Fruit fly (Drosophila melanogaster): ENCODE measurements around the gene CG31076.

The CG31076 gene

dm6 chr3R:26994532-26994931, 4.9 kb upstream of the CG31076 start, which contains the start of gene TwdlC:
Gene TwdlC (plus strand): TSS chr3R:26994832.
- TF ChIP-seq CG8478 (optimal IDR thresholded peaks at IDR 0.05), result no peak
- TF ChIP-seq pan (optimal IDR thresholded peaks at IDR 0.05), result no peak
- TF ChIP-seq Dll (optimal IDR thresholded peaks at IDR 0.05), result no peak
- TF ChIP-seq usp (GFP tag; optimal IDR thresholded peaks at IDR 0.05), result no peak
- TF ChIP-seq EcR (GFP tag; optimal IDR thresholded peaks at IDR 0.05), result no peak
- no peak for TF ChIP-seq psq (optimal IDR thresholded peaks at IDR 0.05)

DNA sequence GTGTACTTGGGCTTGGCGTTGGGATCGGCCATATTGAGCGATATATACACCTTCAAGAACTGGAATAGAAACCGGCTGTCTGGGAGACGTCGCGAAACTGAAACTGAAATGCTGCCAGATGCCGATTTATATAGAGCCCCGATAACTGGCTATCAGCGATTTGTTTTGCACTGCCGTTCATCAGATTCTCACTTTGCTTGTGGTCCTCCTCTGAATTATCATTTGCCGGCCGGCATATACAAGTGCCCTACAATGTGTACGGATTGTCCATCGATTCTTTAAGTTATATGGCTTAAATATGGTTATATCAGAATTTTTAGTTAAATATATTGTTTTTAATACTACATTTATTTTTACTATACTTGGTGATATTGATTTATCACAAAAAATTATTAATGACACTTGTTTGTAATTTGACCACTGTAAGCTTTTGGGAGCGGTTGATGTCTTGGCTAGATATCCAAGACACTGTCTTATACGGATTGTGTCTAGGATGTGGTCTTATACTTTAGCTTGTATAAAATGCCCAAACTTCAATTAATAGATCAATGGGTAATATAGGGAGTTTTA, 1.2 kb downstream of the CG31076 start, which contains the start of gene CG31075:
Gene CG31075, minus strand, starts transcription at position 106 of the 570 bp plus-strand sequence.
- TF ChIP-seq pan (optimal IDR thresholded peaks at IDR 0.05) (no peak), Dll (optimal IDR thresholded peaks at IDR 0.05) (no peak), EcR (GFP tag; optimal IDR thresholded peaks at IDR 0.05) (no peak), psq (optimal IDR thresholded peaks at IDR 0.05) (peak; percentile 41), CG8478 (optimal IDR thresholded peaks at IDR 0.05) (no peak)

- no peak for TF ChIP-seq EcR (GFP tag; optimal IDR thresholded peaks at IDR 0.05)
- TF ChIP-seq usp (GFP tag; optimal IDR thresholded peaks at IDR 0.05), result no peak
- no peak for TF ChIP-seq pan (optimal IDR thresholded peaks at IDR 0.05)
- no peak for TF ChIP-seq CG8478 (optimal IDR thresholded peaks at IDR 0.05)
- no peak for TF ChIP-seq psq (optimal IDR thresholded peaks at IDR 0.05)
- TF ChIP-seq Dll (optimal IDR thresholded peaks at IDR 0.05), result no peak
Observed at dm6 chr3R:26987455-26987854, 2.2 kb downstream of the CG31076 start.

DNA sequence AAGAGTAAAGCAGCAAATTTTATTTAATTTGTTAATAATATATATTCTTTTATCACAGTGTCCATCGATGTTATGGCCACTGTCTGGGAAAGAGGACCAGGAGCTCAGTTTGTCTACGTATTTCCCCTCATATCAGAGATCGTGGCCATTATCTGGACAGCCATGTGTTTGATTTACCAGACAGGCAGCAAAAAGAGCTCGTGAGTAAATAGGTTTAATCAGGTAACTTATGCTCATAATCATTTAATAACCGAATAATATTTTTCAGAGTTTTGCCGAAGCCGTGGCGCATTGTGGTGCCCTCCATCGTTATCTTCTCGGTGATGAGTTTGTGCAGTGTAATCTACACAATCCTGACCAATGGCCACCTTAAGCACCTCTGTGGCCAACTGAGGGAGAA, 5.2 kb downstream of the CG31076 start:
- TF ChIP-seq psq (optimal IDR thresholded peaks at IDR 0.05) (no peak), Dll (optimal IDR thresholded peaks at IDR 0.05) (no peak)

dm6 chr3R:26982106-26982505, 7.5 kb downstream of the CG31076 start:
- TF ChIP-seq EcR (GFP tag; optimal IDR thresholded peaks at IDR 0.05) (no peak), CG8478 (optimal IDR thresholded peaks at IDR 0.05) (no peak), Dll (optimal IDR thresholded peaks at IDR 0.05) (no peak), psq (optimal IDR thresholded peaks at IDR 0.05) (no peak), usp (GFP tag; optimal IDR thresholded peaks at IDR 0.05) (no peak), pan (optimal IDR thresholded peaks at IDR 0.05) (no peak)

- no peak for TF ChIP-seq usp (GFP tag; optimal IDR thresholded peaks at IDR 0.05)
- no peak for TF ChIP-seq EcR (GFP tag; optimal IDR thresholded peaks at IDR 0.05)
- no peak for TF ChIP-seq psq (optimal IDR thresholded peaks at IDR 0.05)
- no peak for TF ChIP-seq CG8478 (optimal IDR thresholded peaks at IDR 0.05)
- TF ChIP-seq Dll (optimal IDR thresholded peaks at IDR 0.05), result no peak
- TF ChIP-seq pan (optimal IDR thresholded peaks at IDR 0.05), result no peak
Observed at dm6 chr3R:26980282-26980691, 9.4 kb downstream of the CG31076 start.

DNA sequence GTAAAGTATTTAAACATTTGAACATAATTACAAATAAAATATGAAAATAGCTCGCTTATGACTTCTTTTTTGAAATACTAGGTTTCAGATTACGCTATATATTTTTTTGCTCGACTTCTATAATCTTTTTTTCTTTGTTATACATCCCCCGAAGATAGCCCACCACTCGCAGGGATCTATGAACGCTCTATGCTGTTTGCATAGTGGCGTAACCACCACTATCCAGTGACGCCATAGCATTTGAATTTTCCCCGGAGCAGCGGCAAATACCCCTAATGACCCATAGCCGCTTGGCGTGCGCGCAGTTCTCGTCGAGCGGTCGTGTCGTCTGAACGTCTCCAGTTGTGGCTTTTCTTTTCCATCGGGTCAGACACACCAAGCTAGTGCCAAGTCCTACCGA, 11.4 kb downstream of the CG31076 start, which contains the start of the genes CG14253 and CG46313:
Gene CG14253, plus strand, starts transcription at position 301 of the 400 bp plus-strand sequence.
Gene CG46313, plus strand, starts transcription at position 301 of the 400 bp plus-strand sequence.
- TF ChIP-seq CG8478 (optimal IDR thresholded peaks at IDR 0.05), result no peak
- TF ChIP-seq psq (optimal IDR thresholded peaks at IDR 0.05), result no peak
- TF ChIP-seq usp (GFP tag; optimal IDR thresholded peaks at IDR 0.05), result no peak
- TF ChIP-seq EcR (GFP tag; optimal IDR thresholded peaks at IDR 0.05), result no peak
- TF ChIP-seq Dll (optimal IDR thresholded peaks at IDR 0.05), result no peak
- no peak for TF ChIP-seq pan (optimal IDR thresholded peaks at IDR 0.05)

DNA sequence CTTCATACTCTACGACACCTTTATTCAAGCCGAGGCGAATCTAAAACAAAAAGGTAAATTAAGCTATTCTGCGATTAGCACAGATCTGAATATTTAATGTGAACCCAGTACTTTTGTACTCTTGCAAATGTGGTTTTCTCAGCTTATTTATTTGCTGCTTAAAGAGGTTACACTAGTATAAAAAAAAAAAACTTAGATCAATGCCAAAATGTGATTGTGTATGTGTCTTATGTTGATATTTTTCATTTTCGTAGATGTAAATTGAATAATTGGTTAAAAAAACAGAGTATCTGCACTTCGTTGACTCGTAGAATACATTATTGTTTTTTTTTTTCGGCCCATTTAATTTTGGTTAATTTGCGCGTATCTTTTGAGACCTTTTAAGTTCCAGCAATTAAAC, 19.9 kb downstream of the CG31076 start:
- TF ChIP-seq Dll (optimal IDR thresholded peaks at IDR 0.05), result no peak
- no peak for TF ChIP-seq usp (GFP tag; optimal IDR thresholded peaks at IDR 0.05)
- TF ChIP-seq CG8478 (optimal IDR thresholded peaks at IDR 0.05), result no peak
- no peak for TF ChIP-seq EcR (GFP tag; optimal IDR thresholded peaks at IDR 0.05)
- no peak for TF ChIP-seq psq (optimal IDR thresholded peaks at IDR 0.05)
- no peak for TF ChIP-seq pan (optimal IDR thresholded peaks at IDR 0.05)

DNA sequence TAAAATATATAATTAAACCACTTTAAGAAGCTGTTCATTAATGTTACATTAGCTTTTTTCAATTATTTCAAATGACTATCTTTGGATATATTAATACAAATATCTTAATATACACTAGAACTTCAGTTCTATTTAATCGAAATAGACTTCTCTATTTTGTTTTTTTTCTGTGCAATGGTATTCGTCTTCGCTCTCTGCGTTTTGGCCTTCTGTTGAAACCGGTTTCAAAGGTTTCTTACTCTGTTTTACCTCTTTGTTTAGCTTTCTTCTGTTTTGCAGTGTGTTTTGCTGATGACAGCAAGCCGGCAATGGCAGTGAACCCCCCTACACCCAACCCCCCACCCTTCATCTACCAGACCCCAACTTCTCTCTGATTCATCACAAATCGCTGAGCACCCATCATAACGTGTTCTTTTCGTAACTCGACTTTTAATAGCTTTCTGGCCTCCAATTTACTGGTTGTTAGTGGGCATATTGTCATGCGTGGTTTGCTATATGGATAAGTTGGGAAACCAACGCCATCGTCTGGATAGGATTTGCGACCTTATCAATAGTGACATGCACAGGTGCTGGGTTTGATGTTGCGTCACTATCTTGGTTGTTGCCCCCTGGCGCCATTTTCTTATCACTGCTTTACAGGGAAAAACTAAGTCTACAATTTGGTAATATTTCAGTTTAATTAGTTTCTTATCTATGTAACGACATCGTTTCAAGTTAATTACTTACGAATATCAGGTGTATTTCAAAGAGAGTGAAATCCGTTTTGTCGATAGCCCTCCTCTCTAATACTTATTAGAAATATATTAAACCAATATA, 20.6 kb downstream of the CG31076 start:
- TF ChIP-seq usp (GFP tag; optimal IDR thresholded peaks at IDR 0.05) (no peak), pan (optimal IDR thresholded peaks at IDR 0.05) (no peak), CG8478 (optimal IDR thresholded peaks at IDR 0.05) (no peak), EcR (GFP tag; optimal IDR thresholded peaks at IDR 0.05) (peak in 1 of 2 experiments; percentile 75), psq (optimal IDR thresholded peaks at IDR 0.05) (no peak)

DNA sequence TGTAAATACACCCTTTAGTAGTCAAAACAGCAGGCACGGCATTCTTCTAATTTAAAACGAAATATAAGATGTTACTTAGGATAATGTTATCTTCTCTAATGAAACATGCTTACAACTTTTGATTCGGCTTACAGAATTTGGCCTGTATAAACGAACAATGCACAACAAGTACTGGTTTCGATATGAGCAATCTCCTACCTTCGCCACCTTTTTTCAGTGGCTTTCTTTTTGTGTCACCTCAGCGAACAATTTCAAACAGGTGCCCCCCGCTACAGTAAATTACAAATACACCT, 21.4 kb downstream of the CG31076 start:
- TF ChIP-seq usp (GFP tag; optimal IDR thresholded peaks at IDR 0.05) (no peak), Dll (optimal IDR thresholded peaks at IDR 0.05) (no peak), CG8478 (optimal IDR thresholded peaks at IDR 0.05) (no peak), EcR (GFP tag; optimal IDR thresholded peaks at IDR 0.05) (no peak), pan (optimal IDR thresholded peaks at IDR 0.05) (no peak), psq (optimal IDR thresholded peaks at IDR 0.05) (no peak)

DNA sequence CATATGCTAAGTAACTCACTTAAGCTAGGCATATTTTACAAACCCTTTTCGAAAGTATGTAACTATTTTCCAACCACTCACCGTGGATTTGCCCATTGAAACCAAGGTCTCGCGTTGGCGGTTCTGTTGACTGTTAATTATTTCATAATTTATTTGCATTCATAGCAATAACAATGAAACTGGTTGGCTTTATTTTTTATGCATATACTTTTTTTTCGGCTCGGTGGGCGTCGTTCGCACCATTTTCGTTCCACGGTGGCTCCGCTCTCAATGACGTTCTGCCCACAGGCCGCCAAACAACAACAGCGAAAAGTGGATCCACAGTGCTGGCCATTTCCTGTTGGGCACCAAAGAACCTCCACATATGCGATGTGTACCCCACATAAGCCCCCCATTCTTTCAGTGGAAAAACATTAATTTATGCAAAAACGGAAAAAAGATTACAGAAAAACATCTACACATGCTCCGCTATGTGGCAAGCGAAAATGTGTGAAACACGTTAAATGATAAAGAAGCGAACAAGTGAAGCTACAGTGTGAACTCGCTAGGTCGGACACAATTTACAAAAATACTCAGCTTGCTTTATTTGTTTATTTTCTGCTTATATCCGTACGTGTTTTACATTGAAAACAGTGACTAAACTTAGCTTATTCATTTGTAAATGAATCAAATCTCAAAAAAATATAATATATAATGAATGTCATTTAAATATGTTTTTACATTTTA, 21.9 kb downstream of the CG31076 start:
- TF ChIP-seq EcR (GFP tag; optimal IDR thresholded peaks at IDR 0.05), result no peak
- TF ChIP-seq pan (optimal IDR thresholded peaks at IDR 0.05), result no peak
- TF ChIP-seq usp (GFP tag; optimal IDR thresholded peaks at IDR 0.05), result no peak
- TF ChIP-seq CG8478 (optimal IDR thresholded peaks at IDR 0.05), result no peak
- TF ChIP-seq Dll (optimal IDR thresholded peaks at IDR 0.05), result no peak
- TF ChIP-seq psq (optimal IDR thresholded peaks at IDR 0.05), result no peak

DNA sequence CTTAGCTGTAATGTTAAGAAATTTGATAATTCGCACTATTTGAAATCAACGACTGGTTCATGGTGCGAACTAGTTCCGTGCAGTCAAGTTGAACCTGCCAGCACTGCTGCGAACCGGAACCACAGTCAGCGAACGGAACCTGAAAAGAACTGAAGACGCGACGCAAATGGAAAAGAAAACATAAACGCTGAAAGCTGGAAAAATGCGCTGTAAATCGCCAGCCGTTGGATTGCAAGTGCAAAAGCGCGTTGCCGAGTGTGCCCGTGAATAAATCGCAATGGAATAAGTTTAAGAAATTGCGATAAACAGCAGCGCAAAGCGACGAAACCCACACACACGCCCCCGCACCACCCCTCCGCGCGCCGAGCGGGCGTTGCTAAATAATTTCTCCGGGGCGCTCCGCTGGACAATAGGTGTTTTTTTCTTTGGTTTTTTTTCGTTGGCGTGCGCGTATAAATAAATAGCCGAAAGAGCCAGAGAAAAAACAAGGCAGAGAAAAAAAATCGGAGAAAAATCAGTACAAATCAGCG, 22.8 kb downstream of the CG31076 start, which contains the start of gene CG5521:
Gene CG5521, plus strand, starts transcription at position 137 of the 530 bp plus-strand sequence.
- no peak for TF ChIP-seq pan (optimal IDR thresholded peaks at IDR 0.05)
- TF ChIP-seq usp (GFP tag; optimal IDR thresholded peaks at IDR 0.05), result no peak

Data from whole organism.